Fruit fly (Drosophila melanogaster) whole organism, prepupa: ENCODE data around the gene CheB38c.

ENCODE experiments used
- CG10669 ChIP-seq: fragments of 200-800 bp; sonication (Bioruptor generic); optimal IDR thresholded peaks from 3 replicates; lab custom pipeline; 2018; ENCODE audit warnings: missing biosample characterization, mild to moderate bottlenecking, missing genetic modification characterization, moderate library complexity
- CG11294 ChIP-seq: fragments of 200-800 bp; sonication (Bioruptor generic); IDR thresholded peaks from 2 replicates; pipeline ENCODE4 v1.3.6; 2022; ENCODE audit warnings: missing biosample characterization, missing genetic modification characterization
- CG11902 ChIP-seq: fragments of 200-800 bp; sonication (Bioruptor generic); optimal IDR thresholded peaks from 3 replicates; lab custom pipeline; 2016; ENCODE audit warnings: missing biosample characterization, missing genetic modification characterization
- CG1621 ChIP-seq: fragments of 200-800 bp; sonication (Bioruptor generic); optimal IDR thresholded peaks from 3 replicates; lab custom pipeline; 2018; ENCODE audit warnings: missing biosample characterization, mild to moderate bottlenecking, missing genetic modification characterization
- CG3032 ChIP-seq: fragments of 200-800 bp; optimal IDR thresholded peaks from 2 replicates; lab custom pipeline; 2019; ENCODE audit warnings: missing biosample characterization, mild to moderate bottlenecking, missing genetic modification characterization, moderate library complexity
- CG32006 ChIP-seq: fragments of 200-800 bp; sonication (Bioruptor generic); optimal IDR thresholded peaks from 3 replicates; lab custom pipeline; 2017; ENCODE audit warnings: missing biosample characterization, mild to moderate bottlenecking, missing genetic modification characterization
- CG3919 ChIP-seq: fragments of 200-800 bp; sonication (Bioruptor generic); optimal IDR thresholded peaks from 3 replicates; lab custom pipeline; 2016; ENCODE audit warnings: missing biosample characterization, missing genetic modification characterization
- CG4318 ChIP-seq: fragments of 200-800 bp; sonication (Bioruptor generic); optimal IDR thresholded peaks from 3 replicates; lab custom pipeline; 2017; ENCODE audit warnings: missing biosample characterization, mild to moderate bottlenecking, missing genetic modification characterization
- CG6163 ChIP-seq: fragments of 200-800 bp; sonication (Bioruptor generic); IDR thresholded peaks from 3 replicates; pipeline ENCODE4 v1.3.6; 2022; ENCODE audit warnings: missing biosample characterization, missing genetic modification characterization
- CG6808 ChIP-seq: fragments of 200-800 bp; sonication (Bioruptor generic); optimal IDR thresholded peaks from 3 replicates; lab custom pipeline; 2017; ENCODE audit warnings: missing biosample characterization, missing genetic modification characterization, mild to moderate bottlenecking, moderate library complexity, missing genetic modification reagents
- CG8319 ChIP-seq: fragments of 200-800 bp; sonication (Bioruptor generic); optimal IDR thresholded peaks from 3 replicates; lab custom pipeline; 2016; ENCODE audit warnings: missing biosample characterization, missing genetic modification characterization
- CG9139 ChIP-seq: fragments of 200-800 bp; sonication (Bioruptor generic); optimal IDR thresholded peaks from 3 replicates; lab custom pipeline; 2017; ENCODE audit warnings: missing biosample characterization, mild to moderate bottlenecking, missing genetic modification characterization
- Eip75B ChIP-seq: fragments of 200-800 bp; sonication (Bioruptor generic); optimal IDR thresholded peaks from 3 replicates; lab custom pipeline; 2016; ENCODE audit warnings: missing biosample characterization, missing genetic modification characterization
- Eip78C ChIP-seq: fragments of 200-800 bp; sonication (Bioruptor generic); peaks from one replicate; lab custom pipeline; 2016; ENCODE audit warnings: missing biosample characterization, missing genetic modification characterization
- Ets96B ChIP-seq: fragments of 200-800 bp; optimal IDR thresholded peaks from 2 replicates; lab custom pipeline; 2019; ENCODE audit warnings: missing biosample characterization, mild to moderate bottlenecking, missing genetic modification characterization, moderate library complexity
- Gug ChIP-seq: fragments of 200-800 bp; sonication (Bioruptor generic); IDR thresholded peaks from 2 replicates; pipeline ENCODE4 v1.3.6; 2022; ENCODE audit warnings: missing biosample characterization, missing genetic modification characterization
- Met ChIP-seq: fragments of 200-800 bp; sonication (Bioruptor generic); optimal IDR thresholded peaks from 3 replicates; lab custom pipeline; 2016; ENCODE audit warnings: missing biosample characterization, missing genetic modification characterization
- Sox102F ChIP-seq: fragments of 200-800 bp; sonication (Bioruptor generic); optimal IDR thresholded peaks from 2 replicates; lab custom pipeline; 2016; ENCODE audit warnings: missing biosample characterization, mild to moderate bottlenecking, missing genetic modification characterization
- Sox14 ChIP-seq: fragments of 200-800 bp; sonication (Bioruptor generic); optimal IDR thresholded peaks from 3 replicates; lab custom pipeline; 2016; ENCODE audit warnings: missing biosample characterization, missing genetic modification characterization
- Sox15 ChIP-seq: fragments of 200-800 bp; sonication (Bioruptor generic); optimal IDR thresholded peaks from 3 replicates; lab custom pipeline; 2016; ENCODE audit warnings: missing biosample characterization, missing genetic modification characterization
- acj6 ChIP-seq: fragments of 200-800 bp; sonication (Bioruptor generic); optimal IDR thresholded peaks from 3 replicates; lab custom pipeline; 2016; ENCODE audit warnings: missing biosample characterization, missing genetic modification characterization
- dac ChIP-seq: fragments of 200-800 bp; sonication (Bioruptor generic); optimal IDR thresholded peaks from 2 replicates; lab custom pipeline; 2017; ENCODE audit warnings: missing biosample characterization, mild to moderate bottlenecking, missing genetic modification characterization
- eg ChIP-seq: fragments of 200-800 bp; sonication (Bioruptor generic); IDR thresholded peaks from 3 replicates; pipeline ENCODE4 v1.3.6; 2022; ENCODE audit warnings: missing biosample characterization, missing genetic modification characterization
- fd59A ChIP-seq: fragments of 200-800 bp; sonication (Bioruptor generic); optimal IDR thresholded peaks from 2 replicates; lab custom pipeline; 2017; ENCODE audit warnings: missing biosample characterization, mild to moderate bottlenecking, missing genetic modification characterization, missing genetic modification reagents
- fd85E ChIP-seq: fragments of 200-800 bp; sonication (Bioruptor generic); optimal IDR thresholded peaks from 3 replicates; lab custom pipeline; 2016; ENCODE audit warnings: missing biosample characterization, missing genetic modification characterization
- fkh ChIP-seq: fragments of 200-800 bp; sonication (Bioruptor generic); optimal IDR thresholded peaks from 3 replicates; lab custom pipeline; 2017; ENCODE audit warnings: missing biosample characterization, mild to moderate bottlenecking, missing genetic modification characterization, moderate library complexity
- net ChIP-seq: fragments of 200-800 bp; sonication (Bioruptor generic); optimal IDR thresholded peaks from 3 replicates; lab custom pipeline; 2016; ENCODE audit warnings: missing biosample characterization, missing genetic modification characterization
- pdm3 ChIP-seq: fragments of 200-800 bp; sonication (Bioruptor generic); optimal IDR thresholded peaks from 3 replicates; lab custom pipeline; 2016; ENCODE audit warnings: missing biosample characterization, missing genetic modification characterization
- salr ChIP-seq, 2 experiments: fragments of 200-800 bp; sonication (Bioruptor generic); optimal IDR thresholded peaks; 3 replicates each; lab custom pipeline; 2016 to 2018; ENCODE audit warnings: missing biosample characterization in 2 of 2, missing genetic modification characterization in 2 of 2, mild to moderate bottlenecking in 1 of 2
- spab ChIP-seq: fragments of 200-800 bp; sonication (Bioruptor generic); optimal IDR thresholded peaks from 2 replicates; lab custom pipeline; 2017; ENCODE audit warnings: missing biosample characterization, mild to moderate bottlenecking, missing genetic modification characterization, missing genetic modification reagents
- ss ChIP-seq, 2 experiments: fragments of 200-800 bp; sonication (Bioruptor generic); optimal IDR thresholded peaks; 2 replicates in 1 of 2; 3 replicates in 1 of 2; lab custom pipeline; 2017 to 2018; ENCODE audit warnings: mild to moderate bottlenecking in 2 of 2, missing biosample characterization in 2 of 2, missing genetic modification characterization in 2 of 2, moderate library complexity in 1 of 2
- vri ChIP-seq: fragments of 200-800 bp; sonication (Bioruptor generic); optimal IDR thresholded peaks from 3 replicates; lab custom pipeline; 2016; ENCODE audit warnings: missing biosample characterization, mild to moderate bottlenecking, missing genetic modification characterization

CheB38c gene

DNA sequence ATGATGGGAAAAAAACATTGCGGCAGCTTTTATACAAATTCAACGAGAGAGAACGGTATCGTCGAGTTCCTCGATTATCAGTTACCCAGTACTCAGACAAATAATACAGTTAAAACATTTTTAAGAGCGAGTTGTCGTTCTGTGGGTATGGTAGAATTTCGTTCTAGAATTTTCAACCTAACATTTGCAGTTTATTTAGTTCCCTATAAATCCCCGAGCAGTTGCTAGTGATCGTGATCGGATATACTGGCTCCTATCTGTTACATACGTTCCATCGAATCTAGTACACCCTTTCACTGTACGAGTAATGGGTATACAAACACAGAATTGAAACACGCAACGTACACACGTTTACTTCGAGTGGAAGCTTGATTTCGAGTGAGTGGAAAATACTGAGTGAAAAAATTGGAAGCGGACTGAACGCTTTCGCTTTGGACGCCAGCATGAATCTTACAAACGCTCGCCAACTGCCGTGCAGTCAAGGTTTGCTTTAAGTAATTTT is 44.1 kb upstream of the CheB38c start, which contains the start of gene CG9338 (continued):
- peak; percentile 79 for TF ChIP-seq pdm3
- no peak for TF ChIP-seq Ets96B (tag; lab: Kevin White, UChicago)
- TF ChIP-seq Sox102F (GFP tag; lab: Kevin White, UChicago) = peak; percentile 85
- peak; percentile 85 for TF ChIP-seq Met
- TF ChIP-seq Eip75B = peak; percentile 80
- peak; percentile 85 for TF ChIP-seq CG10669 (GFP tag; lab: Kevin White, UChicago)
- no peak; the same call in 2 of the 3 replicates for TF ChIP-seq CG6163 (GFP tag; lab: Robert Waterston, UW)
- peak; percentile 90 for TF ChIP-seq eg (GFP tag; lab: Robert Waterston, UW)
- TF ChIP-seq vri (GFP tag; lab: Kevin White, UChicago) = peak; percentile 81
- TF ChIP-seq salr (GFP tag; optimal IDR thresholded peaks at IDR 0.05; lab: Kevin White, UChicago) = peak in 1 of 2 experiments; percentile 53
- peak; percentile 67 for TF ChIP-seq spab (GFP tag; lab: Kevin White, UChicago)
- peak; percentile 77 for TF ChIP-seq CG3919 (GFP tag; lab: Kevin White, UChicago)
- TF ChIP-seq Eip78C (GFP tag; lab: Kevin White, UChicago) = peak; percentile 92
- TF ChIP-seq CG4318 (GFP tag; lab: Kevin White, UChicago) = peak; percentile 28
- TF ChIP-seq Gug (GFP tag; lab: Robert Waterston, UW) = peak; percentile 87
- TF ChIP-seq net (GFP tag; lab: Kevin White, UChicago) = peak; percentile 76
- peak; percentile 89 for TF ChIP-seq CG8319 (GFP tag; lab: Kevin White, UChicago)
- TF ChIP-seq CG32006 (GFP tag; lab: Kevin White, UChicago) = peak; percentile 70
- peak; percentile 64 for TF ChIP-seq CG11902
- peak; percentile 21 for TF ChIP-seq dac (GFP tag; lab: Kevin White, UChicago)
- peak in 1 of 2 experiments; percentile 88 for TF ChIP-seq ss (GFP tag; optimal IDR thresholded peaks at IDR 0.05; lab: Kevin White, UChicago)
- peak; percentile 62 for TF ChIP-seq acj6 (GFP tag; lab: Kevin White, UChicago)
- peak; percentile 72 for TF ChIP-seq CG6808 (GFP tag; lab: Kevin White, UChicago)
- TF ChIP-seq Sox14 (GFP tag; lab: Kevin White, UChicago) = peak; percentile 79
- peak; percentile 86 for TF ChIP-seq CG11294
- TF ChIP-seq CG9139 = peak; percentile 17
- peak; percentile 81 for TF ChIP-seq CG3032 (tag; lab: Kevin White, UChicago)
- TF ChIP-seq CG1621 (tag; lab: Kevin White, UChicago) = no peak
- peak; percentile 63 for TF ChIP-seq Sox15 (GFP tag; lab: Kevin White, UChicago)

DNA sequence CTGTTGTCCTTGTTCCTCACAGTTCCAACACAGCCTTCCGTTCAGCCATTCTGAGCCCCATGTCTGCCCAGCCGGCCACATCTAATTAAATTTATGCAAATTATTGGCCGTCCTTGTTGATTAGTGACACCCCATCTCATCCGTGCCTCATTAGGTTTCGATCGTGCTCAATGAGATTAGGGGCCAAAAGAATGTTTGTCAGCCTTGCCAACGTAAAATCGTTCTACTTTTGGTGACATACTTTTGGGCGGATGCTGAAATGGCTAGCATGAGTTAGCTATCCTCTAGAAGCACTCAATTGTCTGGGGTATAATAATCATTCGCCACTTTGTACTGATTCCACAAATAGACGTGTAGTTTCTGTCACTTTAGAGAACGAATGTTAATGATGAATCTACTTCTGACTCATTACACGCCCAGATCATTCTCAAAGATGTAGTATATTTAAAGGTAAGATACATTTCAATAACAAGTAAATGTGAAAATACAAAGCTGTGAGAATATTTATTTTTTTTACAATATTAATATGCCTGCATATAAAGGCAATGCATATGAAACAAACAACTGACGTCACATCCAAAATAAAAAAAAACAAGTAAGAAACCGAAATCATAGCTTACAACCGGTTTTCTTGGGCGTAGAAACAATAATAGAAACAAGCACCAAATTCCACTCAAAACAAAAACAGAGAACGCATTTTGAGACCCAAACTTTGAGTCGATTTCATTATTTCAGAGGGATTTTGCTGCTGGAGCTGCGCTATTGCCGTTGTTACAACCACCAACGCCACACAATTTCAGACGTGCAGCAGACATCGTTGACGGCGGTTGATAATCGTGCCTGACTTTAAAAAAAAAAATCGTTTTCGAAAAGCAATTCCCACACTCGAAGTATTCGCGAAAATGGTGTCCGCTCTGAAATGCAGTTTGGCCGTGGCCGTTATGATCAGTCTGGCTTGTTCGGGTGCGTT is 38.0 kb upstream of the CheB38c start, which contains the start of gene bero:
Gene bero (plus strand): TSS at position 325 of the 970 bp plus-strand sequence.
- peak; percentile 49 for TF ChIP-seq Eip78C (GFP tag; lab: Kevin White, UChicago)
- TF ChIP-seq fd59A = no peak
- TF ChIP-seq CG10669 (GFP tag; lab: Kevin White, UChicago) = no peak
- peak; percentile 7 for TF ChIP-seq fkh (GFP tag; lab: Kevin White, UChicago)

DNA sequence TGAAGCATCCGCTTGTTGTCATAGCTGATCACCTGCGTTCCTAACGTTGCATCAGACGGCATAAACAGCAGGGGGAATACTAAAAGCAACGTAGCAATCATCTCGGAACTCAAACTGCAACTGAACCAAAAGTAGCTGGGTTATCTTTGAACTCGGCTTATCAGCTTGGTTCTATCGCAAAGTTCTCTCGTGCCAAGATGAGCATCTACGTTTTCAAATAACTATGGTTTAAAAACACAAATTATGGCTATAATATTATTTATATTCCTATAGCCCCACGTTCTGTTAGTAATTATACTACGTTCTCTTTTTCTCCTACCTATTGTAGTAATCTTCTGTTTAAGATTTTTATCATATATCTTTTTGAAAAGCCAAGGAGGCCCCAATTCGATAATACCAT is 37.1 kb upstream of the CheB38c start, which contains the start of gene CG14400:
Gene CG14400 (minus strand): TSS at position 101 of the 400 bp plus-strand sequence.
- TF ChIP-seq Sox102F (GFP tag; lab: Kevin White, UChicago) (no peak), net (GFP tag; lab: Kevin White, UChicago) (no peak), vri (GFP tag; lab: Kevin White, UChicago) (no peak), CG6163 (GFP tag; lab: Robert Waterston, UW) (no peak), fd85E (GFP tag; lab: Kevin White, UChicago) (no peak)
